Fruit fly (Drosophila melanogaster) whole organism, embryonic: Measurements from ENCODE around the gene CG17027.
A peak's percentile ranks its signal among the peaks of the same experiment; 100 is the strongest.

Source experiments
- BEAF-32 ChIP-seq: fragments of 200-800 bp; sonication (Bioruptor generic); optimal IDR thresholded peaks from 3 replicates; lab custom pipeline; 2017; ENCODE audit warnings: missing biosample characterization, missing genetic modification characterization, mild to moderate bottlenecking, moderate library complexity, missing genetic modification reagents
- BtbVII ChIP-seq: fragments of 200-800 bp; sonication (Bioruptor generic); optimal IDR thresholded peaks from 3 replicates; lab custom pipeline; 2017; ENCODE audit warnings: missing biosample characterization, mild to moderate bottlenecking, missing genetic modification characterization
- CG10366 ChIP-seq: fragments of 200-800 bp; sonication (Bioruptor generic); IDR thresholded peaks from 2 replicates; pipeline ENCODE4 v1.3.6; 2022; ENCODE audit warnings: missing biosample characterization, missing genetic modification characterization
- CG10959 ChIP-seq: fragments of 200-800 bp; sonication (Bioruptor generic); IDR thresholded peaks from 2 replicates; pipeline ENCODE4 v1.3.6; 2022; ENCODE audit warnings: missing biosample characterization, missing genetic modification characterization
- CG11398 ChIP-seq: fragments of 200-800 bp; sonication (Bioruptor generic); optimal IDR thresholded peaks from 2 replicates; lab custom pipeline; 2016; ENCODE audit warnings: missing biosample characterization, missing genetic modification characterization
- CG12071 ChIP-seq: fragments of 200-800 bp; sonication (Bioruptor generic); optimal IDR thresholded peaks from 3 replicates; lab custom pipeline; 2018; ENCODE audit warnings: missing biosample characterization, mild to moderate bottlenecking, missing genetic modification characterization
- CG12744 ChIP-seq: fragments of 200-800 bp; sonication (Bioruptor generic); optimal IDR thresholded peaks from 2 replicates; lab custom pipeline; 2016; ENCODE audit warnings: missing biosample characterization, missing genetic modification characterization
- CG13775 ChIP-seq: fragments of 200-800 bp; sonication (Bioruptor generic); optimal IDR thresholded peaks from 3 replicates; lab custom pipeline; 2017; ENCODE audit warnings: missing biosample characterization, mild to moderate bottlenecking, missing genetic modification characterization
- CG17186 ChIP-seq: fragments of 200-800 bp; sonication (Bioruptor generic); optimal IDR thresholded peaks from 3 replicates; lab custom pipeline; 2017; ENCODE audit warnings: missing biosample characterization, missing genetic modification reagents, missing genetic modification characterization
- CG17802 ChIP-seq: fragments of 200-800 bp; sonication (Bioruptor generic); optimal IDR thresholded peaks from 2 replicates; lab custom pipeline; 2018; ENCODE audit warnings: missing biosample characterization, mild to moderate bottlenecking, missing genetic modification characterization, moderate library complexity
- CG2116 ChIP-seq: fragments of 200-800 bp; sonication (Bioruptor generic); optimal IDR thresholded peaks from 3 replicates; lab custom pipeline; 2018; ENCODE audit warnings: missing biosample characterization, mild to moderate bottlenecking, missing genetic modification characterization
- CG2202 ChIP-seq: fragments of 200-800 bp; sonication (Bioruptor generic); optimal IDR thresholded peaks from 2 replicates; lab custom pipeline; 2018; ENCODE audit warnings: missing biosample characterization, mild to moderate bottlenecking, missing genetic modification characterization
- CG3281 ChIP-seq: fragments of 200-800 bp; sonication (Bioruptor generic); optimal IDR thresholded peaks from 3 replicates; lab custom pipeline; 2017; ENCODE audit warnings: missing biosample characterization, mild to moderate bottlenecking, missing genetic modification characterization
- CG33557 ChIP-seq: fragments of 200-800 bp; sonication (Bioruptor generic); optimal IDR thresholded peaks from 2 replicates; lab custom pipeline; 2019; ENCODE audit warnings: missing biosample characterization, mild to moderate bottlenecking, missing genetic modification characterization, moderate library complexity
- CG4328 ChIP-seq: fragments of 200-800 bp; sonication (Bioruptor generic); optimal IDR thresholded peaks from 3 replicates; lab custom pipeline; 2017; ENCODE audit warnings: missing biosample characterization, missing genetic modification reagents, missing genetic modification characterization
- CG4360 ChIP-seq: fragments of 200-800 bp; sonication (Bioruptor generic); IDR thresholded peaks from 2 replicates; pipeline ENCODE4 v1.3.6; 2022; ENCODE audit warnings: missing biosample characterization, missing genetic modification characterization
- CG4617 ChIP-seq: fragments of 200-800 bp; sonication (Bioruptor generic); optimal IDR thresholded peaks from 3 replicates; lab custom pipeline; 2016; ENCODE audit warnings: missing biosample characterization, missing genetic modification characterization, borderline replicate concordance
- CG9437 ChIP-seq: fragments of 200-800 bp; sonication (Bioruptor generic); optimal IDR thresholded peaks from 2 replicates; lab custom pipeline; 2018; ENCODE audit warnings: missing biosample characterization, mild to moderate bottlenecking, missing genetic modification characterization
- CG9797 ChIP-seq: fragments of 200-800 bp; sonication (Bioruptor generic); optimal IDR thresholded peaks from 3 replicates; lab custom pipeline; 2018; ENCODE audit warnings: missing biosample characterization, mild to moderate bottlenecking, missing genetic modification characterization
- Dad ChIP-seq: fragments of 200-800 bp; sonication (Bioruptor generic); optimal IDR thresholded peaks from 3 replicates; lab custom pipeline; 2016; ENCODE audit warnings: missing biosample characterization, missing genetic modification characterization
- Dfd ChIP-seq, 2 experiments: fragments of >200 bp; optimal IDR thresholded peaks; 2 replicates each; lab custom pipeline; 2017; ENCODE audit warnings: missing biosample characterization in 2 of 2, missing genetic modification characterization in 2 of 2
- Dref ChIP-seq: fragments of 200-800 bp; sonication (Bioruptor generic); IDR thresholded peaks from 2 replicates; pipeline ENCODE4 v1.3.6; 2022; ENCODE audit warnings: missing biosample characterization, missing genetic modification characterization
- Elba2 ChIP-seq: fragments of 200-800 bp; sonication (Bioruptor generic); optimal IDR thresholded peaks from 3 replicates; lab custom pipeline; 2016; ENCODE audit warnings: missing biosample characterization, missing genetic modification characterization
- Hmr ChIP-seq: fragments of 200-800 bp; sonication (Bioruptor generic); optimal IDR thresholded peaks from 3 replicates; lab custom pipeline; 2017; ENCODE audit warnings: mild to moderate bottlenecking, missing biosample characterization, missing genetic modification reagents, missing genetic modification characterization
- Hr39 ChIP-seq: fragments of >200 bp; optimal IDR thresholded peaks from 2 replicates; lab custom pipeline; 2017
- Rfx ChIP-seq: fragments of 200-800 bp; sonication (Bioruptor generic); IDR thresholded peaks from 2 replicates; pipeline ENCODE4 v1.3.6; 2022; ENCODE audit warnings: missing biosample characterization, missing genetic modification characterization
- Stat92E ChIP-seq, 3 experiments: fragments of >200 bp in 2 of 3; fragments of 200-800 bp in 1 of 3; sonication (Bioruptor generic) in 1 of 3; optimal IDR thresholded peaks; 2 replicates each; lab custom pipeline; 2017 to 2019; ENCODE audit warnings: missing biosample characterization in 3 of 3, missing genetic modification characterization in 3 of 3, mild to moderate bottlenecking in 1 of 3, moderate library complexity in 1 of 3
- Taf1 ChIP-seq: fragments of 200-800 bp; sonication (Bioruptor generic); IDR thresholded peaks from 2 replicates; pipeline ENCODE4 v1.3.6; 2022; ENCODE audit warnings: missing biosample characterization, missing genetic modification characterization
- YL-1 ChIP-seq: fragments of 200-800 bp; sonication (Bioruptor generic); optimal IDR thresholded peaks from 3 replicates; lab custom pipeline; 2017; ENCODE audit warnings: missing biosample characterization, mild to moderate bottlenecking, missing genetic modification characterization
- ci ChIP-seq: fragments of 200-800 bp; sonication (Bioruptor generic); IDR thresholded peaks from 3 replicates; pipeline ENCODE4 v1.3.6; 2022; ENCODE audit warnings: missing biosample characterization, missing genetic modification characterization
- crol ChIP-seq: fragments of 200-800 bp; sonication (Bioruptor generic); IDR thresholded peaks from 2 replicates; pipeline ENCODE4 v1.3.6; 2022; ENCODE audit warnings: missing biosample characterization, missing genetic modification characterization
- cwo ChIP-seq: fragments of 200-800 bp; sonication (Bioruptor generic); optimal IDR thresholded peaks from 3 replicates; lab custom pipeline; 2017; ENCODE audit warnings: missing biosample characterization, missing genetic modification characterization, mild to moderate bottlenecking, moderate library complexity, missing genetic modification reagents
- dmrt11E ChIP-seq: fragments of 200-800 bp; sonication (Bioruptor generic); optimal IDR thresholded peaks from 3 replicates; lab custom pipeline; 2018; ENCODE audit warnings: missing biosample characterization, mild to moderate bottlenecking, missing genetic modification characterization, moderate library complexity
- ftz-f1 ChIP-seq: fragments of 200-800 bp; sonication (Bioruptor generic); optimal IDR thresholded peaks from 2 replicates; lab custom pipeline; 2016; ENCODE audit warnings: missing biosample characterization, missing genetic modification characterization
- h ChIP-seq: fragments of >200 bp; optimal IDR thresholded peaks from 2 replicates; lab custom pipeline; 2017
- hkb ChIP-seq, 2 experiments: fragments of 200-800 bp in 1 of 2; fragments of >200 bp in 1 of 2; sonication (Bioruptor generic) in 1 of 2; IDR thresholded peaks in 1 of 2; optimal IDR thresholded peaks in 1 of 2; 2 replicates each; pipeline versions ENCODE4 v1.3.6 to Lab custom; 2017 to 2022; ENCODE audit warnings: missing biosample characterization in 1 of 2, missing genetic modification characterization in 1 of 2
- jigr1 ChIP-seq: fragments of 200-800 bp; sonication (Bioruptor generic); IDR thresholded peaks from 3 replicates; pipeline ENCODE4 v1.3.6; 2022; ENCODE audit warnings: missing biosample characterization, missing genetic modification characterization
- kay ChIP-seq: fragments of 200-800 bp; sonication (Bioruptor generic); optimal IDR thresholded peaks from 2 replicates; lab custom pipeline; 2016; ENCODE audit warnings: missing biosample characterization, missing genetic modification characterization
- ken ChIP-seq: fragments of 200-800 bp; sonication (Bioruptor generic); IDR thresholded peaks from 3 replicates; pipeline ENCODE4 v1.3.6; 2022; ENCODE audit warnings: missing biosample characterization, missing genetic modification characterization
- lbe ChIP-seq: fragments of 200-800 bp; sonication (Bioruptor generic); optimal IDR thresholded peaks from 2 replicates; lab custom pipeline; 2016; ENCODE audit warnings: missing biosample characterization, mild to moderate bottlenecking, missing genetic modification characterization
- org-1 ChIP-seq: fragments of 200-800 bp; sonication (Bioruptor generic); optimal IDR thresholded peaks from 2 replicates; lab custom pipeline; 2017; ENCODE audit warnings: missing biosample characterization, missing genetic modification characterization
- pfk ChIP-seq: fragments of 200-800 bp; sonication (Bioruptor generic); optimal IDR thresholded peaks from 2 replicates; lab custom pipeline; 2018; ENCODE audit warnings: missing biosample characterization, mild to moderate bottlenecking, missing genetic modification characterization, moderate library complexity
- phol ChIP-seq: fragments of 200-800 bp; sonication (Bioruptor generic); optimal IDR thresholded peaks from 3 replicates; lab custom pipeline; 2018; ENCODE audit warnings: missing biosample characterization, mild to moderate bottlenecking, missing genetic modification characterization, moderate library complexity
- pum ChIP-seq: fragments of 200-800 bp; sonication (Bioruptor generic); optimal IDR thresholded peaks from 2 replicates; lab custom pipeline; 2016; ENCODE audit warnings: missing biosample characterization, missing genetic modification characterization
- sima ChIP-seq: fragments of 200-800 bp; sonication (Bioruptor generic); optimal IDR thresholded peaks from 2 replicates; lab custom pipeline; 2016; ENCODE audit warnings: missing biosample characterization, missing genetic modification characterization
- sug ChIP-seq: fragments of 200-800 bp; optimal IDR thresholded peaks from 2 replicates; lab custom pipeline; 2019; ENCODE audit warnings: missing biosample characterization, mild to moderate bottlenecking, missing genetic modification characterization, moderate library complexity
- toy ChIP-seq: fragments of 200-800 bp; sonication (Bioruptor generic); IDR thresholded peaks from 2 replicates; pipeline ENCODE4 v1.3.6; 2022; ENCODE audit warnings: missing biosample characterization, missing genetic modification characterization
- trem ChIP-seq: fragments of 200-800 bp; optimal IDR thresholded peaks from 3 replicates; lab custom pipeline; 2019; ENCODE audit warnings: missing biosample characterization, mild to moderate bottlenecking, missing genetic modification characterization, moderate library complexity
- vfl ChIP-seq: fragments of 200-800 bp; sonication (Bioruptor generic); optimal IDR thresholded peaks from 2 replicates; lab custom pipeline; 2016; ENCODE audit warnings: missing biosample characterization, missing genetic modification characterization
- zfh1 ChIP-seq: fragments of 200-800 bp; sonication (Bioruptor generic); IDR thresholded peaks from 3 replicates; pipeline ENCODE4 v1.3.6; 2022; ENCODE audit warnings: missing biosample characterization, missing genetic modification characterization

Gene CG17027

DNA sequence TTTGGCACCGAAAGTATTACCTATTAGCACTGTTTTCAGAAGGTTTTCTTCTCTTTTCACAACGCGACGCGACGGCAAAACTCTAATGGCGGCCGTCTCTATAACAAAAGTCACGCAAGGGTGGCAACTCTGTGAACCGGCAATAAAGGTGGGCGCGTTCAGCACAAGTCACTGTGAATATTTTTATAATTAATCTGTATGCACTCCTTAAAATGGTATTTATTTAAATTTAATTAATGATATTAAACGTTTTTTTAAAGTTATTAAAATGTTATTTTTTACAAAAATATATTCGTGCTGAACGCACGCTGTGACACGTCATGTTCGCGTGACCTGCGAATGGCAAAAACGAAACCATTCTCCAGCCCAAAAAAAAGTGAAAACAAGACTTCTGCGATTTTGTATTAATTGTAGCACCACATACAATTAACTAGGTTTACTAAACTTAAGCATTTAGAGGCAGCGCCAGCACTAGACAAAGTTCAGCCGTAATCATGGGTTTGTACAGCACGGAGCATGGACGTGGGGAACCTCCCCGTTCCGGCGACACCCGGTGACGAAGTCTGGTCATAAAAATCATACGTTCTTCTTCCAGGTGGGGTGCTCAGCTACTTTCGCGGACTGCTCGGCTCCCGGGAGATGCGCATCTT is 3.0 kb downstream of the CG17027 start, which contains the start of the genes brm and Arl1 (continued):
- TF ChIP-seq kay (GFP tag; lab: Kevin White, UChicago) (peak; percentile 99), CG9437 (peak; percentile 90), Dref (GFP tag; lab: Robert Waterston, UW) (peak; percentile 54), dmrt11E (tag; lab: Kevin White, UChicago) (peak; percentile 98), CG13775 (peak; percentile 99), CG10366 (peak; percentile 99), trem (peak; percentile 96), CG33557 (GFP tag; lab: Kevin White, UChicago) (peak; percentile 98), Stat92E (GFP tag; optimal IDR thresholded peaks at IDR 0.05; lab: Kevin White, UChicago) (peak in 1 of 3 experiments; percentile 89), sug (peak; percentile 98), CG2202 (tag; lab: Kevin White, UChicago) (peak; percentile 93), toy (GFP tag; lab: Robert Waterston, UW) (peak; percentile 97), Dfd (GFP tag; optimal IDR thresholded peaks at IDR 0.05; lab: Kevin White, UChicago) (peak in 1 of 2 experiments; percentile 8), CG17802 (tag; lab: Kevin White, UChicago) (peak; percentile 93), Elba2 (GFP tag; lab: Kevin White, UChicago) (peak; percentile 81), pum (GFP tag; lab: Kevin White, UChicago) (peak; percentile 88), CG12744 (GFP tag; lab: Kevin White, UChicago) (peak; percentile 57), jigr1 (peak; percentile 96), CG17186 (GFP tag; lab: Kevin White, UChicago) (peak; percentile 88), CG12071 (GFP tag; lab: Kevin White, UChicago) (peak; percentile 82), h (lab: Kevin White, UChicago) (no peak), Hmr (peak; percentile 97), CG9797 (GFP tag; lab: Kevin White, UChicago) (peak; percentile 69), YL-1 (GFP tag; lab: Kevin White, UChicago) (peak; percentile 99), CG4328 (GFP tag; lab: Kevin White, UChicago) (peak; percentile 99), vfl (GFP tag; lab: Kevin White, UChicago) (peak; percentile 93), CG10959 (GFP tag; lab: Robert Waterston, UW) (peak; percentile 97), Hr39 (lab: Kevin White, UChicago) (no peak), CG3281 (GFP tag; lab: Kevin White, UChicago) (peak; percentile 99), Dad (GFP tag; lab: Kevin White, UChicago) (peak; percentile 90), Rfx (GFP tag; lab: Robert Waterston, UW) (peak; percentile 100), zfh1 (GFP tag; lab: Robert Waterston, UW) (peak; percentile 99), cwo (GFP tag; lab: Kevin White, UChicago) (peak; percentile 94), pfk (GFP tag; lab: Kevin White, UChicago) (peak; percentile 82), ci (peak; percentile 99), CG4360 (GFP tag; lab: Robert Waterston, UW) (peak; percentile 85), BtbVII (peak; percentile 95), Taf1 (GFP tag; lab: Robert Waterston, UW) (peak; percentile 97), CG4617 (GFP tag; lab: Kevin White, UChicago) (peak; percentile 99), hkb (optimal IDR thresholded peaks at IDR 0.05; lab: Kevin White, UChicago) (no peak), hkb (GFP tag; IDR thresholded peaks at IDR 0.05; lab: Robert Waterston, UW) (peak; percentile 99), crol (peak; percentile 76), CG11398 (peak; percentile 73), sima (GFP tag; lab: Kevin White, UChicago) (peak; percentile 71), BEAF-32 (GFP tag; lab: Kevin White, UChicago) (peak; percentile 64), lbe (GFP tag; lab: Kevin White, UChicago) (peak; percentile 98), ftz-f1 (GFP tag; lab: Kevin White, UChicago) (peak; percentile 77), CG2116 (GFP tag; lab: Kevin White, UChicago) (peak; percentile 87), ken (GFP tag; lab: Robert Waterston, UW) (peak; percentile 99), phol (tag; lab: Kevin White, UChicago) (peak; percentile 100), org-1 (GFP tag; lab: Kevin White, UChicago) (peak; percentile 87)
